Worm (Caenorhabditis elegans) whole organism, early embryonic: ENCODE data around the gene mrpl-44.

ENCODE experiments used
- B0310.2 ChIP-seq: sonication (generic microtip); optimal IDR thresholded peaks from 2 replicates; lab custom pipeline; 2016; ENCODE audit warnings: mild to moderate bottlenecking, missing genetic modification characterization, missing compliant biosample characterization
- F13C5.2 ChIP-seq: sonication (generic microtip); optimal IDR thresholded peaks from 2 replicates; lab custom pipeline; 2017; ENCODE audit warnings: mild to moderate bottlenecking, missing genetic modification characterization, inconsistent platforms, missing compliant biosample characterization
- aly-1 ChIP-seq: sonication (generic microtip); optimal IDR thresholded peaks from 2 replicates; lab custom pipeline; 2016; ENCODE audit warnings: missing genetic modification characterization, missing compliant biosample characterization
- ama-1 ChIP-seq: fragments of 150-350 bp; optimal IDR thresholded peaks from 2 replicates; lab custom pipeline; 2014
- ceh-13 ChIP-seq: fragments of 200-800 bp; sonication (Bioruptor generic); optimal IDR thresholded peaks from 2 replicates; lab custom pipeline; 2018; ENCODE audit warnings: mild to moderate bottlenecking, missing genetic modification characterization, missing compliant biosample characterization
- ceh-36 ChIP-seq: sonication (generic microtip); optimal IDR thresholded peaks from 2 replicates; lab custom pipeline; 2016; ENCODE audit warnings: missing genetic modification characterization, inconsistent platforms, missing compliant biosample characterization
- ets-7 ChIP-seq: sonication (generic microtip); optimal IDR thresholded peaks from 2 replicates; lab custom pipeline; 2016; ENCODE audit warnings: missing genotype, missing genetic modification characterization, missing compliant biosample characterization
- flt-1 ChIP-seq: fragments of 200-800 bp; sonication (Bioruptor generic); IDR thresholded peaks from 2 replicates; pipeline ENCODE4 v1.3.6; 2022; ENCODE audit warnings: missing genetic modification characterization, missing compliant biosample characterization
- hmbx-1 ChIP-seq: sonication (generic microtip); optimal IDR thresholded peaks from 2 replicates; lab custom pipeline; 2016; ENCODE audit warnings: mild to moderate bottlenecking, missing genetic modification characterization, missing compliant biosample characterization
- hmg-4 ChIP-seq: fragments of 200-800 bp; sonication (Bioruptor generic); optimal IDR thresholded peaks from 2 replicates; lab custom pipeline; 2018; ENCODE audit warnings: mild to moderate bottlenecking, missing genetic modification characterization, missing compliant biosample characterization
- hnd-1 ChIP-seq: sonication (generic microtip); optimal IDR thresholded peaks from 2 replicates; lab custom pipeline; 2016; ENCODE audit warnings: missing genetic modification characterization, missing compliant biosample characterization
- pes-1 ChIP-seq: fragments of 200-800 bp; sonication (Bioruptor generic); IDR thresholded peaks from 2 replicates; pipeline ENCODE4 v1.3.6; 2022; ENCODE audit warnings: missing genetic modification reagents, missing genetic modification characterization, missing compliant biosample characterization
- scrt-1 ChIP-seq: fragments of 200-800 bp; sonication (Bioruptor generic); IDR thresholded peaks from 2 replicates; pipeline ENCODE4 v1.3.6; 2022; ENCODE audit warnings: missing genetic modification characterization, missing compliant biosample characterization
- sea-1 ChIP-seq: fragments of 200-800 bp; sonication (Bioruptor generic); conservative IDR thresholded peaks from 2 replicates; pipeline ENCODE4 v1.3.6; 2022; ENCODE audit warnings: missing genetic modification characterization, missing compliant biosample characterization
- tbx-11 ChIP-seq: fragments of 200-800 bp; sonication (Bioruptor generic); IDR thresholded peaks from 2 replicates; pipeline ENCODE4 v1.3.6; 2022; ENCODE audit warnings: missing genetic modification characterization, missing compliant biosample characterization
- tbx-37 ChIP-seq: fragments of 200-800 bp; sonication (Bioruptor generic); conservative IDR thresholded peaks from 2 replicates; pipeline ENCODE4 v1.3.6; 2022; ENCODE audit warnings: missing genetic modification reagents, missing genetic modification characterization, missing compliant biosample characterization
- tra-4 ChIP-seq: sonication (generic microtip); optimal IDR thresholded peaks from 2 replicates; lab custom pipeline; 2017; ENCODE audit warnings: missing genetic modification characterization, missing compliant biosample characterization

Gene mrpl-44

ce11 chrIII:9118314-9118850 is 29.2 kb upstream of the mrpl-44 start, which contains the start of gene grl-11:
TSS of gene grl-11 (minus strand) at chrIII:9118364.
- TF ChIP-seq ceh-36 (no peak), tbx-37 (GFP tag; lab: Robert Waterston, UW) (no peak), B0310.2 (tag; lab: Kevin White, UChicago) (no peak), tra-4 (tag; lab: Kevin White, UChicago) (no peak), ama-1 (lab: Kevin White, UChicago) (no peak), hnd-1 (tag; lab: Kevin White, UChicago) (no peak), ceh-13 (GFP tag; lab: Kevin White, UChicago) (no peak), sea-1 (GFP tag; lab: Robert Waterston, UW) (no peak), ets-7 (tag; lab: Kevin White, UChicago) (no peak), tbx-11 (GFP tag; lab: Robert Waterston, UW) (no peak), aly-1 (no peak), scrt-1 (no peak), hmbx-1 (tag; lab: Kevin White, UChicago) (no peak), pes-1 (GFP tag; lab: Robert Waterston, UW) (no peak), flt-1 (GFP tag; lab: Robert Waterston, UW) (no peak)

ce11 chrIII:9115745-9116144 is 26.6 kb upstream of the mrpl-44 start:
- TF ChIP-seq aly-1 (no peak), ama-1 (lab: Kevin White, UChicago) (no peak), F13C5.2 (no peak), ceh-13 (GFP tag; lab: Kevin White, UChicago) (no peak), sea-1 (GFP tag; lab: Robert Waterston, UW) (no peak), tbx-11 (GFP tag; lab: Robert Waterston, UW) (no peak), hmg-4 (GFP tag; lab: Kevin White, UChicago) (no peak), tra-4 (tag; lab: Kevin White, UChicago) (no peak)

- TF ChIP-seq hmg-4 (GFP tag; lab: Kevin White, UChicago) (peak; percentile 23), ceh-36 (no peak)
Measured at ce11 chrIII:9114649-9115048, 25.5 kb upstream of the mrpl-44 start, which contains the start of gene ZK512.1. TSS of gene ZK512.1 (plus strand) at chrIII:9114949.

- TF ChIP-seq tbx-37 (GFP tag; lab: Robert Waterston, UW), result no peak
- no peak for TF ChIP-seq tbx-11 (GFP tag; lab: Robert Waterston, UW)
- TF ChIP-seq ceh-13 (GFP tag; lab: Kevin White, UChicago), result no peak
- no peak for TF ChIP-seq B0310.2 (tag; lab: Kevin White, UChicago)
- no peak for TF ChIP-seq tra-4 (tag; lab: Kevin White, UChicago)
- TF ChIP-seq aly-1, result no peak
- TF ChIP-seq pes-1 (GFP tag; lab: Robert Waterston, UW), result no peak
- TF ChIP-seq sea-1 (GFP tag; lab: Robert Waterston, UW), result no peak
- no peak for TF ChIP-seq hnd-1 (tag; lab: Kevin White, UChicago)
- TF ChIP-seq flt-1 (GFP tag; lab: Robert Waterston, UW), result no peak
Measured at ce11 chrIII:9114076-9114475, 24.9 kb upstream of the mrpl-44 start.

- no peak for TF ChIP-seq ama-1 (lab: Kevin White, UChicago)
- no peak for TF ChIP-seq sea-1 (GFP tag; lab: Robert Waterston, UW)
- no peak for TF ChIP-seq hmbx-1 (tag; lab: Kevin White, UChicago)
- TF ChIP-seq tbx-11 (GFP tag; lab: Robert Waterston, UW), result no peak
- TF ChIP-seq pes-1 (GFP tag; lab: Robert Waterston, UW), result no peak
- no peak for TF ChIP-seq ets-7 (tag; lab: Kevin White, UChicago)
- peak; percentile 19 for TF ChIP-seq aly-1
- TF ChIP-seq hmg-4 (GFP tag; lab: Kevin White, UChicago), result peak; percentile 80
- TF ChIP-seq flt-1 (GFP tag; lab: Robert Waterston, UW), result no peak
- TF ChIP-seq F13C5.2, result peak; percentile 67
- TF ChIP-seq scrt-1, result no peak
- no peak for TF ChIP-seq tbx-37 (GFP tag; lab: Robert Waterston, UW)
- no peak for TF ChIP-seq ceh-36
- no peak for TF ChIP-seq hnd-1 (tag; lab: Kevin White, UChicago)
Measured at ce11 chrIII:9112479-9112878, 23.3 kb upstream of the mrpl-44 start.

- TF ChIP-seq tbx-37 (GFP tag; lab: Robert Waterston, UW), result 0 out of 2 replicates have a peak, but pooled peaks have one; percentile 35
- TF ChIP-seq pes-1 (GFP tag; lab: Robert Waterston, UW), result peak; percentile 77
- TF ChIP-seq flt-1 (GFP tag; lab: Robert Waterston, UW), result peak; percentile 53
- peak; percentile 69; the same call in 1 of the 2 replicates for TF ChIP-seq scrt-1
Measured at ce11 chrIII:9110914-9111313, 21.7 kb upstream of the mrpl-44 start.

ce11 chrIII:9110270-9110669 is 21.1 kb upstream of the mrpl-44 start:
- TF ChIP-seq F13C5.2, result no peak
- TF ChIP-seq aly-1, result no peak
- no peak for TF ChIP-seq hmbx-1 (tag; lab: Kevin White, UChicago)
- no peak for TF ChIP-seq hmg-4 (GFP tag; lab: Kevin White, UChicago)
- no peak for TF ChIP-seq pes-1 (GFP tag; lab: Robert Waterston, UW)
- TF ChIP-seq sea-1 (GFP tag; lab: Robert Waterston, UW), result no peak
- no peak for TF ChIP-seq hnd-1 (tag; lab: Kevin White, UChicago)
- TF ChIP-seq flt-1 (GFP tag; lab: Robert Waterston, UW), result no peak
- no peak for TF ChIP-seq ceh-36
- no peak for TF ChIP-seq ceh-13 (GFP tag; lab: Kevin White, UChicago)
- no peak for TF ChIP-seq tbx-37 (GFP tag; lab: Robert Waterston, UW)
- no peak for TF ChIP-seq tra-4 (tag; lab: Kevin White, UChicago)

ce11 chrIII:9109726-9110125 is 20.6 kb upstream of the mrpl-44 start:
- peak; percentile 16 for TF ChIP-seq ceh-36
- no peak for TF ChIP-seq tbx-11 (GFP tag; lab: Robert Waterston, UW)
- no peak for TF ChIP-seq hmg-4 (GFP tag; lab: Kevin White, UChicago)
- TF ChIP-seq flt-1 (GFP tag; lab: Robert Waterston, UW), result no peak
